Worm (Caenorhabditis elegans): ENCODE measurements around the gene F23B12.4.
A peak's percentile ranks its signal among the peaks of the same experiment; 100 is the strongest.

Gene F23B12.4

DNA sequence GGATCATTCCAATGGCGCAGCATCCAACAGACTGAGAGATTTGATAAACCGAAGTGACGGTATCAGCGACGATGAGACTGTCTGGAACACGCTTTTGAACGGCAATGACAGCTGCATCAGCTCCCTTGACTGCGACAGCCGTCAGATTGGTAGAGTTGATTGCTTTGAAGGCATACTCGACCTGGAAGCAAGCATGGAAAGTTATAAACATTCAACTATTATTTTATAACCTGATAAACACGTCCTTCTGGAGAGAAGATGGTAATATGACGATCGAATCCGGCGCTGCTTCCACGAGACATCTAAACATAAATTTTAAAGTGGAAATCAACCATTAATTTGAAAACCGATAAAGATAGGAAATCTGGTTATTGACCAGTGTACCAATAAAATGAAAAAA, 18.6 kb upstream of the F23B12.4 start, which contains the start of gene pas-1:
pas-1 (minus strand) TSS at position 302 of the 400 bp plus-strand sequence.
- no peak for TF ChIP-seq ztf-11 (tag; optimal IDR thresholded peaks at IDR 0.05)
- TF ChIP-seq blmp-1 (tag; optimal IDR thresholded peaks at IDR 0.05; ENCODE audit: insufficient read depth) = no peak
- no peak for TF ChIP-seq R02D3.7 (tag; optimal IDR thresholded peaks at IDR 0.05)
- TF ChIP-seq nhr-25 (tag; optimal IDR thresholded peaks at IDR 0.05) = no peak
- no peak for TF ChIP-seq unc-62 (GFP tag; optimal IDR thresholded peaks at IDR 0.05)
- TF ChIP-seq mdl-1 (tag; optimal IDR thresholded peaks at IDR 0.05) = no peak
- no peak for TF ChIP-seq nhr-21 (tag; optimal IDR thresholded peaks at IDR 0.05)
- no peak for TF ChIP-seq aly-2 (tag; optimal IDR thresholded peaks at IDR 0.05)
- no peak for TF ChIP-seq fos-1 (tag; optimal IDR thresholded peaks at IDR 0.05)
- no peak for TF ChIP-seq nhr-237 (tag; optimal IDR thresholded peaks at IDR 0.05)
- no peak for TF ChIP-seq dmd-4 (tag; optimal IDR thresholded peaks at IDR 0.05)
- TF ChIP-seq unc-55 (GFP tag; optimal IDR thresholded peaks at IDR 0.05) = no peak
- no peak for TF ChIP-seq Y55F3AM.14 (GFP tag; optimal IDR thresholded peaks at IDR 0.05)

DNA sequence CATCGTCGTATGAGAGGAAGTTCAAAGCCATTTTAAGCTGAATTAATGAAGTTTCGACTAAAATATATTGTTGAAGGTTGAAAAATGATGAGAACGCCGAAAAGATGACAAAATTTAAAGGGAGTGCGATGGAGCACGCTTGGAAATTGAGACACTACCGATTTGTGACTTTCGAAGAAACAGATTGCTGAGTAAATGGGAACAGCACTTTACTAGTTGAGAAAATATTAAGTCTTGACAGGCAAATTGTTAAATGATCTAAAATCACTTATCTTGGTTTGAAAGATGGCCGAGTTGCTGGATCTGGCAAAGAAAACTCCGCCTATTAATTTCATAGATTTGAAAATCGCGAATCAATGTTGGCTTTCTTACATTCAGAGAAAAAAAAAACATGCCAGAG, 17.7 kb upstream of the F23B12.4 start, which contains the start of gene rpoa-12:
rpoa-12 (minus strand) TSS at position 37 of the 400 bp plus-strand sequence.
- TF ChIP-seq Y55F3AM.14 (GFP tag; optimal IDR thresholded peaks at IDR 0.05) (no peak), lsy-2 (tag; optimal IDR thresholded peaks at IDR 0.05) (peak in 1 of 2 experiments; percentile 44), sma-3 (GFP tag; optimal IDR thresholded peaks at IDR 0.05) (peak; percentile 30), unc-55 (GFP tag; optimal IDR thresholded peaks at IDR 0.05) (peak; percentile 58), crh-2 (tag; optimal IDR thresholded peaks at IDR 0.05) (peak; percentile 40), ceh-16 (tag; optimal IDR thresholded peaks at IDR 0.05) (no peak), F13H6.1 (tag; optimal IDR thresholded peaks at IDR 0.05) (peak; percentile 5), zag-1 (tag; optimal IDR thresholded peaks at IDR 0.05) (no peak), sma-9 (GFP tag; optimal IDR thresholded peaks at IDR 0.05) (peak; percentile 43), sma-9 (tag; optimal IDR thresholded peaks at IDR 0.05) (no peak), C34F6.9 (tag; optimal IDR thresholded peaks at IDR 0.05) (peak; percentile 68), nhr-129 (tag; optimal IDR thresholded peaks at IDR 0.05) (peak; percentile 59), skn-1 (tag; optimal IDR thresholded peaks at IDR 0.05) (peak; percentile 84), ceh-82 (tag; optimal IDR thresholded peaks at IDR 0.05) (no peak), nhr-25 (tag; optimal IDR thresholded peaks at IDR 0.05) (no peak)

DNA sequence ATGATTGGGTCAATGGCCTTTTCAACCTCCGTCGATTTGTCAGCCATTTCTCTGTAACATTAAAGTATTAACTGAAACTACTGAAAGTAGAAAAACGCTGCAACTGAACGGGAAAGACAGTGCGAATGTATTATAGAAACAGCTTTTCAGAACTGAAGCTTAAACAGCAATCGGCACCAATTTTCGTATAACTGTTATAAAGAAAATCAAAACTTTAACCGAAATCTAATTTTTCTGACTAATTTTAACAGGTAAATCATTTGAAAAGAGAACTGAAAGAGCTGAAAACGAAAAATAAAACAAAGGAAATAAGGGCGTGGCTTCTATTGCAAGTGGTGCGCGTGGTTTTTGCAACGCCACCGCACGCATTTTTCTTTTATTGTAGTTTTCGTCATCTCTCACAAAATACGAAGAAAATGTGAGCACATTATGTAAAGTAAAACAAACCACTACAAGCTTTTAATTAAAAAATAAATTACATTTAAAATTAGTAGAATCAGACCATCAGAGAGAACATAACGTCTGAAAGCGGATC, 15.9 kb upstream of the F23B12.4 start, which contains the start of gene rrsr-1:
rrsr-1 (minus strand) TSS at position 51 of the 535 bp plus-strand sequence.
- TF ChIP-seq sma-9 (GFP tag; optimal IDR thresholded peaks at IDR 0.05) (peak; percentile 47), sma-9 (tag; optimal IDR thresholded peaks at IDR 0.05) (no peak), lin-11 (tag; optimal IDR thresholded peaks at IDR 0.05) (peak; percentile 38), nhr-6 (tag; optimal IDR thresholded peaks at IDR 0.05) (no peak), peb-1 (tag; optimal IDR thresholded peaks at IDR 0.05) (no peak), snpc-4 (tag; optimal IDR thresholded peaks at IDR 0.05) (no peak), sem-4 (tag; optimal IDR thresholded peaks at IDR 0.05) (no peak), nhr-77 (tag; optimal IDR thresholded peaks at IDR 0.05) (no peak), ztf-4 (tag; optimal IDR thresholded peaks at IDR 0.05) (no peak), mbf-1 (tag; optimal IDR thresholded peaks at IDR 0.05) (no peak), F13H6.1 (tag; optimal IDR thresholded peaks at IDR 0.05) (peak; percentile 38), sma-3 (GFP tag; optimal IDR thresholded peaks at IDR 0.05) (peak; percentile 28), alr-1 (tag; optimal IDR thresholded peaks at IDR 0.05) (no peak), skn-1 (tag; optimal IDR thresholded peaks at IDR 0.05) (peak; percentile 62), nhr-12 (tag; optimal IDR thresholded peaks at IDR 0.05) (no peak), C34F6.9 (tag; optimal IDR thresholded peaks at IDR 0.05) (peak; percentile 56), unc-55 (GFP tag; optimal IDR thresholded peaks at IDR 0.05) (peak; percentile 54), lsy-2 (tag; optimal IDR thresholded peaks at IDR 0.05) (peak in 1 of 2 experiments; percentile 33), fos-1 (tag; optimal IDR thresholded peaks at IDR 0.05) (no peak), nhr-129 (tag; optimal IDR thresholded peaks at IDR 0.05) (peak; percentile 46), crh-2 (tag; optimal IDR thresholded peaks at IDR 0.05) (no peak), nhr-21 (tag; optimal IDR thresholded peaks at IDR 0.05) (no peak)

DNA sequence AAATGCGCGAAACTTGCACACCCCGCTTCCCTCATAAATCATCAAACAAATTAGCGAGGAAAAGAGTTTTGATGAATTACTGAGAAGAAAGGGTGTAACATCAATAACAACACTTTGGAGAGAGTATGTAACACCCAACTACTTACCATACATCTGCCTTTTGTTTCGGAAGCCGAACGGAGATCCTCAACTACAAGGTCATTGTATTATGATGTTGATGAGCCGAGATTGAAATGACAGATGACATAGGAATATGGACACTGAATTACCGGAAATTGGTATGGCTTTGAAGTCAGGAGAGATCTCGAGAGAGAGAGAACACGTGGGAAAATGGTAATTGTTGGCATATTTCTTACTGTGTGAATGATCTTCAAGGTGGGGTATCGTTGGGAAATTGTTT, 14.9 kb upstream of the F23B12.4 start:
- TF ChIP-seq ceh-16 (tag; optimal IDR thresholded peaks at IDR 0.05) (no peak), nhr-23 (tag; optimal IDR thresholded peaks at IDR 0.05) (no peak), ZK546.5 (tag; optimal IDR thresholded peaks at IDR 0.05) (no peak), nhr-237 (tag; optimal IDR thresholded peaks at IDR 0.05) (no peak), dmd-4 (tag; optimal IDR thresholded peaks at IDR 0.05) (no peak), mdl-1 (tag; optimal IDR thresholded peaks at IDR 0.05) (no peak), peb-1 (tag; optimal IDR thresholded peaks at IDR 0.05) (no peak), elt-1 (tag; optimal IDR thresholded peaks at IDR 0.05) (no peak), elt-3 (tag; optimal IDR thresholded peaks at IDR 0.05) (no peak), R02D3.7 (tag; optimal IDR thresholded peaks at IDR 0.05) (no peak), nhr-6 (tag; optimal IDR thresholded peaks at IDR 0.05) (no peak), skn-1 (tag; optimal IDR thresholded peaks at IDR 0.05) (no peak), Y55F3AM.14 (GFP tag; optimal IDR thresholded peaks at IDR 0.05) (no peak)
